Worm (Caenorhabditis elegans) whole organism, midembryonic: ENCODE data around the gene lin-54.

ENCODE experiments used
- T22C8.4 ChIP-seq: fragments of 200-800 bp; sonication (Bioruptor generic); IDR thresholded peaks from 2 replicates; pipeline ENCODE4 v1.3.6; 2022; ENCODE audit warnings: missing genetic modification characterization, missing compliant biosample characterization
- cog-1 ChIP-seq: sonication (generic microtip); optimal IDR thresholded peaks from 2 replicates; lab custom pipeline; 2016; ENCODE audit warnings: missing genetic modification characterization, missing compliant biosample characterization
- klf-2 ChIP-seq: fragments of 200-800 bp; sonication (Bioruptor generic); conservative IDR thresholded peaks from 2 replicates; pipeline ENCODE4 v1.3.6; 2022; ENCODE audit warnings: missing genetic modification reagents, missing genetic modification characterization, missing compliant biosample characterization
- med-1 ChIP-seq: sonication (generic microtip); optimal IDR thresholded peaks from 2 replicates; lab custom pipeline; 2017; ENCODE audit warnings: missing genetic modification characterization, mild to moderate bottlenecking, missing compliant biosample characterization, antibody characterized with exemption, missing genetic modification reagents; ENCODE audit not compliant: insufficient read depth
- tab-1 ChIP-seq: fragments of 200-800 bp; sonication (Bioruptor generic); IDR thresholded peaks from 2 replicates; pipeline ENCODE4 v1.3.6; 2022; ENCODE audit warnings: missing genetic modification characterization, missing compliant biosample characterization
- ztf-23 ChIP-seq: fragments of 200-800 bp; sonication (Bioruptor generic); IDR thresholded peaks from 2 replicates; pipeline ENCODE4 v1.3.6; 2022; ENCODE audit warnings: missing genetic modification reagents, missing genetic modification characterization, missing compliant biosample characterization
- ztf-29 ChIP-seq: fragments of 200-800 bp; sonication (Bioruptor generic); IDR thresholded peaks from 2 replicates; pipeline ENCODE4 v1.3.6; 2022; ENCODE audit warnings: missing genetic modification reagents, missing genetic modification characterization, missing compliant biosample characterization

lin-54 gene

DNA sequence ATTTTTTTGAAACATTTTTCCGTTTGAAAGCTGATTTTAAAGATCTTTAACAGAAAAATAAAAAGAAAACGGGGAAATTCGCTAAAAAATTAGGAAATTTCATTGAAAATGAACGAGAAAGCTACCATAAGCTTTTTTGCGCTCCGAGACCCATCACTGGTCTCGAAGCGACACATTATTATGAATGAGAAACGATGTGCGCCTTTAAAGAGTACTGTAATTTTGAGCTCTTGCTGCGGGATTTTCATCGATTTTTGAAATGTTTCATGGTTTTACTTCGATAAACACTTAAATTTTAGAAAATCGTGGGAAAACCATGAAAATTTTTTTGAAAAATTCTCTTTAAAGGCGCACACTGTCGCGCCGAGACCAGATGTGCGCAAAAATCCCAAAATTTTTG, 49.4 kb downstream of the lin-54 start:
- no peak for TF ChIP-seq tab-1
- TF ChIP-seq ztf-29, result no peak
- no peak for TF ChIP-seq med-1 (GFP tag; lab: Kevin White, UChicago)
- TF ChIP-seq ztf-23 (GFP tag; lab: Robert Waterston, UW), result no peak
- no peak for TF ChIP-seq cog-1 (tag; lab: Kevin White, UChicago)
- TF ChIP-seq T22C8.4 (GFP tag; lab: Robert Waterston, UW), result no peak
- no peak for TF ChIP-seq klf-2 (GFP tag; lab: Robert Waterston, UW)
